Fruit fly (Drosophila melanogaster) whole organism, pupa: Measurements from ENCODE around the gene Nt5b.
A peak's percentile ranks its signal among the peaks of the same experiment; 100 is the strongest.

Source experiments
- CG10348 ChIP-seq: fragments of 200-800 bp; sonication (Bioruptor generic); IDR thresholded peaks from 2 replicates; pipeline ENCODE4 v1.3.6; 2022; ENCODE audit warnings: missing biosample characterization, missing genetic modification characterization
- CG12605 ChIP-seq: fragments of 200-800 bp; sonication (Bioruptor generic); IDR thresholded peaks from 2 replicates; pipeline ENCODE4 v1.3.6; 2022; ENCODE audit warnings: missing biosample characterization, missing genetic modification characterization
- CG13204 ChIP-seq: fragments of 200-800 bp; sonication (Bioruptor generic); optimal IDR thresholded peaks from 2 replicates; lab custom pipeline; 2018; ENCODE audit warnings: missing biosample characterization, mild to moderate bottlenecking, missing genetic modification characterization, moderate library complexity
- CG14655 ChIP-seq: fragments of 200-800 bp; sonication (Bioruptor generic); optimal IDR thresholded peaks from 3 replicates; lab custom pipeline; 2017; ENCODE audit warnings: mild to moderate bottlenecking, missing biosample characterization, missing genetic modification reagents, missing genetic modification characterization
- CG15710 ChIP-seq: fragments of 200-800 bp; sonication (Bioruptor generic); optimal IDR thresholded peaks from 2 replicates; lab custom pipeline; 2018; ENCODE audit warnings: missing biosample characterization, mild to moderate bottlenecking, missing genetic modification characterization, moderate library complexity
- CG17806 ChIP-seq: fragments of 200-800 bp; sonication (Bioruptor generic); optimal IDR thresholded peaks from 2 replicates; lab custom pipeline; 2018; ENCODE audit warnings: missing biosample characterization, mild to moderate bottlenecking, missing genetic modification characterization, moderate library complexity
- CG32121 ChIP-seq: fragments of 200-800 bp; sonication (Bioruptor generic); IDR thresholded peaks from 2 replicates; pipeline ENCODE4 v1.3.6; 2022; ENCODE audit warnings: missing biosample characterization, missing genetic modification characterization
- CG34367 ChIP-seq: fragments of 200-800 bp; sonication (Bioruptor generic); optimal IDR thresholded peaks from 2 replicates; lab custom pipeline; 2018; ENCODE audit warnings: missing biosample characterization, mild to moderate bottlenecking, missing genetic modification characterization
- CG4496 ChIP-seq: fragments of 200-800 bp; sonication (Bioruptor generic); IDR thresholded peaks from 3 replicates; pipeline ENCODE4 v1.3.6; 2022; ENCODE audit warnings: missing biosample characterization, missing genetic modification characterization
- CG8159 ChIP-seq: fragments of 200-800 bp; sonication (Bioruptor generic); optimal IDR thresholded peaks from 3 replicates; lab custom pipeline; 2018; ENCODE audit warnings: missing biosample characterization, mild to moderate bottlenecking, missing genetic modification characterization, moderate library complexity
- CG8301 ChIP-seq: fragments of 200-800 bp; sonication (Bioruptor generic); optimal IDR thresholded peaks from 2 replicates; lab custom pipeline; 2018; ENCODE audit warnings: missing biosample characterization, mild to moderate bottlenecking, missing genetic modification characterization
- CG9948 ChIP-seq: fragments of 200-800 bp; sonication (Bioruptor generic); optimal IDR thresholded peaks from 2 replicates; lab custom pipeline; 2018; ENCODE audit warnings: missing biosample characterization, mild to moderate bottlenecking, missing genetic modification characterization, moderate library complexity
- D1 ChIP-seq: fragments of 200-800 bp; sonication (Bioruptor generic); optimal IDR thresholded peaks from 2 replicates; lab custom pipeline; 2018; ENCODE audit warnings: missing biosample characterization, mild to moderate bottlenecking, missing genetic modification characterization, moderate library complexity
- EcR ChIP-seq: fragments of 200-800 bp; sonication (Bioruptor generic); optimal IDR thresholded peaks from 3 replicates; lab custom pipeline; 2019; ENCODE audit warnings: missing biosample characterization, missing genetic modification characterization, mild to moderate bottlenecking, moderate library complexity, missing genetic modification reagents
- Ets98B ChIP-seq: fragments of 200-800 bp; sonication (Bioruptor generic); IDR thresholded peaks from 2 replicates; pipeline ENCODE4 v1.3.6; 2022; ENCODE audit warnings: missing biosample characterization, missing genetic modification characterization
- Pif1A ChIP-seq: fragments of 200-800 bp; sonication (Bioruptor generic); optimal IDR thresholded peaks from 3 replicates; lab custom pipeline; 2016; ENCODE audit warnings: missing biosample characterization, missing genetic modification characterization
- Pif1B ChIP-seq: fragments of 200-800 bp; sonication (Bioruptor generic); optimal IDR thresholded peaks from 3 replicates; lab custom pipeline; 2016; ENCODE audit warnings: missing biosample characterization, missing genetic modification characterization
- Snoo ChIP-seq: fragments of 200-800 bp; sonication (Bioruptor generic); optimal IDR thresholded peaks from 3 replicates; lab custom pipeline; 2017; ENCODE audit warnings: missing biosample characterization, mild to moderate bottlenecking, missing genetic modification characterization, inconsistent platforms
- fd96Ca ChIP-seq: fragments of 200-800 bp; sonication (Bioruptor generic); IDR thresholded peaks from 3 replicates; pipeline ENCODE4 v1.3.6; 2022; ENCODE audit warnings: missing biosample characterization, missing genetic modification characterization
- gl ChIP-seq: fragments of 200-800 bp; sonication (Bioruptor generic); optimal IDR thresholded peaks from 2 replicates; lab custom pipeline; 2018; ENCODE audit warnings: missing biosample characterization, mild to moderate bottlenecking, missing genetic modification characterization
- rn ChIP-seq: fragments of 200-800 bp; sonication (Bioruptor generic); IDR thresholded peaks from 2 replicates; pipeline ENCODE4 v1.3.6; 2022; ENCODE audit warnings: missing biosample characterization, missing genetic modification characterization

The Nt5b gene

DNA sequence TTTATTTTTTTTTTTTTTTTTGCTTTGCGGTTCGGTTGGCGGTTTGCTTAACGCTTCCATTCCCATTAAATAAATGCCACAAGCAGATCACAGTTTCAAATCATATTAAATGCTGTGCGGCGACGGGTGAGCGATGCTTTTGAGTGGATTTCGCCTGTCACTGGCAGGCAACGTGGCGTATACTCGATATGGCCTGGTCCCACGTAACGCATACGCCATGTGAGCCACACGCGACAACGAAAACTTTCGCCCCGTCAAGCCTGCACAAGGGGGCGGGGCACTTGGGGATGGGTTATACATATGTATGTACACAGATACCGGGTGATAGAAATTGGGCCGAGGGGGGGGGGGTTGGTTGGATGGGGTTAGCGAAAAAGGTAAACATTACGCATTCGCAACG lies 44.9 kb downstream of the Nt5b start:
- no peak for TF ChIP-seq EcR (GFP tag; lab: Kevin White, UChicago)
- no peak for TF ChIP-seq CG12605 (GFP tag; lab: Robert Waterston, UW)
- no peak for TF ChIP-seq gl (tag; lab: Kevin White, UChicago)
- no peak for TF ChIP-seq fd96Ca (GFP tag; lab: Robert Waterston, UW)
- no peak for TF ChIP-seq CG34367 (tag; lab: Kevin White, UChicago)
- TF ChIP-seq CG32121 (GFP tag; lab: Robert Waterston, UW): no peak
- no peak for TF ChIP-seq D1 (tag; lab: Kevin White, UChicago)
- TF ChIP-seq rn (GFP tag; lab: Robert Waterston, UW): no peak
- no peak for TF ChIP-seq Pif1B (GFP tag; lab: Kevin White, UChicago)
- TF ChIP-seq Snoo (tag; lab: Kevin White, UChicago): no peak
- no peak for TF ChIP-seq CG9948 (tag; lab: Kevin White, UChicago)
- no peak for TF ChIP-seq CG15710

- TF ChIP-seq EcR (GFP tag; lab: Kevin White, UChicago) (no peak), D1 (tag; lab: Kevin White, UChicago) (no peak), CG34367 (tag; lab: Kevin White, UChicago) (no peak), CG15710 (no peak), fd96Ca (GFP tag; lab: Robert Waterston, UW) (no peak), Ets98B (GFP tag; lab: Robert Waterston, UW) (no peak), CG8159 (no peak), CG17806 (no peak), CG8301 (tag; lab: Kevin White, UChicago) (no peak), CG13204 (GFP tag; lab: Kevin White, UChicago) (no peak), CG4496 (no peak), CG12605 (GFP tag; lab: Robert Waterston, UW) (no peak), CG32121 (GFP tag; lab: Robert Waterston, UW) (no peak), CG9948 (tag; lab: Kevin White, UChicago) (no peak), CG14655 (no peak), Pif1A (no peak)
Measured at dm6 chrX:18364047-18364747, 45.7 kb downstream of the Nt5b start.

DNA sequence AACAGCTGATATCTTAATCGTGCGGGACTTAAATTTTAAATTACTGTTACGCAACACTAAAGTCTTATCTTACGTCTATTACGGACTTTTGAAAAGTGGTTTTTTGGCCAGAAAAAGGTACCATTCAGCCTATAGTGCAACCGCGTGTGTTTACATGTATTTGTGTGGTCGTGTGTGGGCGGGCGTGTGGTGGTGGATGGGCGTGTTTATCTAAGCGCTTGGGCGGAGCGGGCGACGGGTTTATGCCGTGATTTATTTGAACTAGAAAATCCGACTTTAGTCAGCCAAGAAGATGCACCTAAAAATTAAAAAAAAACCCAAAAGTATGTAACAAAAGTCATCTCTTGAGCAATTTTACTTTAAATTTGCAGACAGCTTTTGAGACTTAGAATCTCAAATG lies 46.5 kb downstream of the Nt5b start:
- TF ChIP-seq CG8301 (tag; lab: Kevin White, UChicago): no peak
- TF ChIP-seq CG32121 (GFP tag; lab: Robert Waterston, UW): no peak
- no peak for TF ChIP-seq Snoo (tag; lab: Kevin White, UChicago)
- TF ChIP-seq CG10348: no peak
- no peak for TF ChIP-seq Ets98B (GFP tag; lab: Robert Waterston, UW)
- no peak for TF ChIP-seq CG13204 (GFP tag; lab: Kevin White, UChicago)
- TF ChIP-seq CG4496: no peak
- TF ChIP-seq fd96Ca (GFP tag; lab: Robert Waterston, UW): no peak
- TF ChIP-seq Pif1B (GFP tag; lab: Kevin White, UChicago): no peak
- no peak for TF ChIP-seq Pif1A
- no peak for TF ChIP-seq CG17806
- no peak for TF ChIP-seq rn (GFP tag; lab: Robert Waterston, UW)
- no peak for TF ChIP-seq CG15710

DNA sequence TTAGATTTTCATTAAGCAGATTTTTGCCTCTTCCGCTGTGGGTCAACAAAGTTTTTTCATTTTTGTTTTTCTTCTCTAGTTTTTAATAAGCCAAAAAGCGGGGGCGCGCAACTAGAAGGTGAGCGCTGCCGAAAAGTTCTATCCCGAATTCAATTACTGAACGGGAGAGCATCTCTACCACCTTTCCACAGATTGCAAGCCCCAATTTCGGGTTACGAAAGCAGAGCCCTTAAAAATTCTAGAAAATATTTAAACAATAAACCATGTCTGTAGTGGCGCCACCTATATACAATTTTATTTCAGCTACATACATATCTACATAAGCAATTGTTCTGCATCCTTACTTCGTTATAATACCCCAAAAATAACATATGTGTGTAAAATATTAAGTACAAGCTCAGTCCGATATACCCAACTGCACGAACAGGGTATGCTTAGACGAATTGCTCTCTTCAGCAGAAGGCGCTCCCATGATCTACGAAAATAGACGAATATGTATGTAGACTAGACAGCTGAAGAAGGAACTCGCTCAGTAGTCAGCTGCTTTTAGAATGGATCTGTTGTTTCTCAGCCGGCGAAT lies 51.5 kb downstream of the Nt5b start, which contains the start of gene CG6106:
Gene CG6106, plus strand, starts transcription at position 530 of the 580 bp plus-strand sequence.
- TF ChIP-seq CG17806 (no peak), CG4496 (no peak), D1 (tag; lab: Kevin White, UChicago) (no peak), CG10348 (no peak), Pif1A (no peak), CG9948 (tag; lab: Kevin White, UChicago) (no peak), CG13204 (GFP tag; lab: Kevin White, UChicago) (no peak), CG14655 (no peak), gl (tag; lab: Kevin White, UChicago) (no peak), fd96Ca (GFP tag; lab: Robert Waterston, UW) (no peak), CG8159 (no peak), Pif1B (GFP tag; lab: Kevin White, UChicago) (no peak), CG12605 (GFP tag; lab: Robert Waterston, UW) (no peak), CG34367 (tag; lab: Kevin White, UChicago) (no peak), Ets98B (GFP tag; lab: Robert Waterston, UW) (no peak), CG8301 (tag; lab: Kevin White, UChicago) (no peak), Snoo (tag; lab: Kevin White, UChicago) (no peak), rn (GFP tag; lab: Robert Waterston, UW) (no peak), CG15710 (no peak), CG32121 (GFP tag; lab: Robert Waterston, UW) (no peak)

dm6 chrX:18357756-18358182 lies 52.2 kb downstream of the Nt5b start:
- no peak for TF ChIP-seq CG15710
- TF ChIP-seq CG13204 (GFP tag; lab: Kevin White, UChicago): peak; percentile 73
- TF ChIP-seq CG34367 (tag; lab: Kevin White, UChicago): no peak
- no peak for TF ChIP-seq Pif1A
- TF ChIP-seq CG10348: no peak
- 0 out of 3 replicates have a peak, but pooled peaks have one; percentile 18 for TF ChIP-seq fd96Ca (GFP tag; lab: Robert Waterston, UW)
- no peak for TF ChIP-seq gl (tag; lab: Kevin White, UChicago)
- TF ChIP-seq Pif1B (GFP tag; lab: Kevin White, UChicago): no peak
- TF ChIP-seq CG32121 (GFP tag; lab: Robert Waterston, UW): no peak
- TF ChIP-seq CG4496: peak; percentile 52; the same call in 1 of the 3 replicates
- no peak for TF ChIP-seq D1 (tag; lab: Kevin White, UChicago)
- TF ChIP-seq rn (GFP tag; lab: Robert Waterston, UW): no peak
- TF ChIP-seq CG17806: no peak
- TF ChIP-seq CG14655: peak; percentile 27
- TF ChIP-seq CG8301 (tag; lab: Kevin White, UChicago): no peak
- no peak for TF ChIP-seq Ets98B (GFP tag; lab: Robert Waterston, UW)
- no peak for TF ChIP-seq CG8159
- no peak for TF ChIP-seq EcR (GFP tag; lab: Kevin White, UChicago)
- TF ChIP-seq Snoo (tag; lab: Kevin White, UChicago): peak; percentile 43
- TF ChIP-seq CG9948 (tag; lab: Kevin White, UChicago): no peak
- TF ChIP-seq CG12605 (GFP tag; lab: Robert Waterston, UW): no peak
